Fruit fly (Drosophila melanogaster) whole organism, embryonic: ENCODE results near the gene CG6685.

ENCODE experiments used
- Adf1 ChIP-seq: fragments of 200-800 bp; sonication (Bioruptor generic); IDR thresholded peaks from 2 replicates; pipeline ENCODE4 v1.3.6; 2022; ENCODE audit warnings: missing biosample characterization, missing genetic modification characterization
- Antp ChIP-seq: fragments of 200-800 bp; sonication (Bioruptor generic); optimal IDR thresholded peaks from 3 replicates; lab custom pipeline; 2016; ENCODE audit warnings: missing biosample characterization, missing genetic modification characterization
- Atf3 ChIP-seq: fragments of 200-800 bp; sonication (Bioruptor generic); optimal IDR thresholded peaks from 3 replicates; lab custom pipeline; 2016; ENCODE audit warnings: missing biosample characterization, missing genetic modification characterization
- Blimp-1 ChIP-seq: fragments of 200-800 bp; sonication (Bioruptor generic); optimal IDR thresholded peaks from 3 replicates; lab custom pipeline; 2018; ENCODE audit warnings: missing biosample characterization, missing genetic modification characterization, mild to moderate bottlenecking, moderate library complexity, missing genetic modification reagents
- CG11504 ChIP-seq: fragments of 200-800 bp; sonication (Bioruptor generic); optimal IDR thresholded peaks from 3 replicates; lab custom pipeline; 2019; ENCODE audit warnings: missing biosample characterization, mild to moderate bottlenecking, missing genetic modification characterization, moderate library complexity
- CG17186 ChIP-seq: fragments of 200-800 bp; sonication (Bioruptor generic); optimal IDR thresholded peaks from 3 replicates; lab custom pipeline; 2017; ENCODE audit warnings: missing biosample characterization, missing genetic modification reagents, missing genetic modification characterization
- CG18011 ChIP-seq: fragments of 200-800 bp; sonication (Bioruptor generic); optimal IDR thresholded peaks from 2 replicates; lab custom pipeline; 2017; ENCODE audit warnings: missing biosample characterization, missing genetic modification characterization, mild to moderate bottlenecking, moderate library complexity, missing genotype
- CG18764 ChIP-seq: fragments of 200-800 bp; sonication (Bioruptor generic); optimal IDR thresholded peaks from 3 replicates; lab custom pipeline; 2016; ENCODE audit warnings: missing biosample characterization, missing genetic modification characterization
- CG30403 ChIP-seq: fragments of 200-800 bp; sonication (Bioruptor generic); optimal IDR thresholded peaks from 3 replicates; lab custom pipeline; 2016; ENCODE audit warnings: missing biosample characterization, missing genetic modification characterization
- CG32532 ChIP-seq: fragments of 200-800 bp; sonication (Bioruptor generic); IDR thresholded peaks from 2 replicates; pipeline ENCODE4 v1.3.6; 2022; ENCODE audit warnings: missing biosample characterization, missing genetic modification characterization
- CG33213 ChIP-seq: fragments of 200-800 bp; sonication (Bioruptor generic); optimal IDR thresholded peaks from 3 replicates; lab custom pipeline; 2016; ENCODE audit warnings: missing biosample characterization, missing genetic modification characterization
- CG3407 ChIP-seq: fragments of 200-800 bp; sonication (Bioruptor generic); optimal IDR thresholded peaks from 2 replicates; lab custom pipeline; 2018; ENCODE audit warnings: missing biosample characterization, mild to moderate bottlenecking, missing genetic modification characterization
- CG3726 ChIP-seq: fragments of 200-800 bp; sonication (Bioruptor generic); IDR thresholded peaks from 3 replicates; pipeline ENCODE4, ENCODE4 v1.3.6; 2022; ENCODE audit warnings: missing biosample characterization, missing genetic modification characterization
- CG6175 ChIP-seq: fragments of 200-800 bp; sonication (Bioruptor generic); IDR thresholded peaks from 3 replicates; pipeline ENCODE4 v1.3.6; 2022; ENCODE audit warnings: missing biosample characterization, missing genetic modification characterization
- CG7357 ChIP-seq: fragments of 200-800 bp; sonication (Bioruptor generic); IDR thresholded peaks from 3 replicates; pipeline ENCODE4 v1.3.6; 2022; ENCODE audit warnings: missing biosample characterization, missing genetic modification characterization
- CG8089 ChIP-seq: fragments of 200-800 bp; sonication (Bioruptor generic); optimal IDR thresholded peaks from 3 replicates; lab custom pipeline; 2016; ENCODE audit warnings: missing biosample characterization, missing genetic modification characterization
- CG8359 ChIP-seq: fragments of 200-800 bp; sonication (Bioruptor generic); optimal IDR thresholded peaks from 2 replicates; lab custom pipeline; 2017; ENCODE audit warnings: missing biosample characterization, mild to moderate bottlenecking, missing genetic modification characterization, borderline replicate concordance
- CTCF ChIP-seq: fragments of 200-800 bp; sonication (Bioruptor generic); optimal IDR thresholded peaks from 2 replicates; lab custom pipeline; 2017; ENCODE audit warnings: missing biosample characterization, mild to moderate bottlenecking, missing genetic modification characterization, moderate library complexity
- Dip3 ChIP-seq: fragments of 200-800 bp; sonication (Bioruptor generic); optimal IDR thresholded peaks from 3 replicates; lab custom pipeline; 2016; ENCODE audit warnings: missing biosample characterization, missing genetic modification characterization
- HLH3B ChIP-seq: fragments of 200-800 bp; sonication (Bioruptor generic); IDR thresholded peaks from 2 replicates; pipeline ENCODE4 v1.3.6; 2022; ENCODE audit warnings: missing biosample characterization, missing genetic modification characterization
- Hmr ChIP-seq: fragments of 200-800 bp; sonication (Bioruptor generic); optimal IDR thresholded peaks from 3 replicates; lab custom pipeline; 2017; ENCODE audit warnings: mild to moderate bottlenecking, missing biosample characterization, missing genetic modification reagents, missing genetic modification characterization
- Hr3 ChIP-seq: fragments of 200-800 bp; sonication (Bioruptor generic); optimal IDR thresholded peaks from 3 replicates; lab custom pipeline; 2016; ENCODE audit warnings: missing biosample characterization, missing genetic modification characterization
- Hr51 ChIP-seq, 2 experiments: fragments of 200-800 bp; sonication (Bioruptor generic); optimal IDR thresholded peaks; 2 replicates in 1 of 2; 3 replicates in 1 of 2; lab custom pipeline; 2016 to 2018; ENCODE audit warnings: missing biosample characterization in 2 of 2, missing genetic modification characterization in 2 of 2, mild to moderate bottlenecking in 1 of 2, moderate library complexity in 1 of 2
- MTF-1 ChIP-seq: fragments of 200-800 bp; sonication (Bioruptor generic); optimal IDR thresholded peaks from 2 replicates; lab custom pipeline; 2018; ENCODE audit warnings: missing biosample characterization, mild to moderate bottlenecking, missing genetic modification characterization, borderline replicate concordance
- Mes4 ChIP-seq: fragments of 200-800 bp; sonication (Bioruptor generic); optimal IDR thresholded peaks from 2 replicates; lab custom pipeline; 2016; ENCODE audit warnings: missing biosample characterization, missing genetic modification characterization
- NC2β ChIP-seq: fragments of 200-800 bp; sonication (Bioruptor generic); optimal IDR thresholded peaks from 2 replicates; lab custom pipeline; 2016; ENCODE audit warnings: missing biosample characterization, missing genetic modification characterization
- Nf-YA ChIP-seq: fragments of 200-800 bp; sonication (Bioruptor generic); IDR thresholded peaks from 2 replicates; pipeline ENCODE4 v1.3.6; 2022; ENCODE audit warnings: missing biosample characterization, missing genetic modification characterization
- NfI ChIP-seq: fragments of 200-800 bp; sonication (Bioruptor generic); optimal IDR thresholded peaks from 3 replicates; lab custom pipeline; 2018; ENCODE audit warnings: missing biosample characterization, mild to moderate bottlenecking, missing genetic modification characterization, moderate library complexity
- Oaz ChIP-seq: fragments of 200-800 bp; sonication (Bioruptor generic); IDR thresholded peaks from 2 replicates; pipeline ENCODE4 v1.3.6; 2022; ENCODE audit warnings: missing biosample characterization, missing genetic modification characterization
- PHDP ChIP-seq: fragments of 200-800 bp; sonication (Bioruptor generic); optimal IDR thresholded peaks from 3 replicates; lab custom pipeline; 2018; ENCODE audit warnings: missing biosample characterization, mild to moderate bottlenecking, missing genetic modification characterization, moderate library complexity
- Ptx1 ChIP-seq: fragments of 200-800 bp; sonication (Bioruptor generic); IDR thresholded peaks from 2 replicates; pipeline ENCODE4 v1.3.6; 2022; ENCODE audit warnings: missing biosample characterization, missing genetic modification characterization
- Stat92E ChIP-seq, 3 experiments: fragments of >200 bp in 2 of 3; fragments of 200-800 bp in 1 of 3; sonication (Bioruptor generic) in 1 of 3; optimal IDR thresholded peaks; 2 replicates each; lab custom pipeline; 2017 to 2019; ENCODE audit warnings: missing biosample characterization in 3 of 3, missing genetic modification characterization in 3 of 3, mild to moderate bottlenecking in 1 of 3, moderate library complexity in 1 of 3
- Trl ChIP-seq, 3 experiments: fragments of >200 bp in 2 of 3; fragments of 200-800 bp in 1 of 3; sonication (Bioruptor generic) in 1 of 3; optimal IDR thresholded peaks; 2 replicates in 1 of 3; 3 replicates in 2 of 3; lab custom pipeline; 2016 to 2017; ENCODE audit warnings: missing biosample characterization in 1 of 3, missing genetic modification characterization in 1 of 3
- Xrp1 ChIP-seq: fragments of 200-800 bp; sonication (Bioruptor generic); IDR thresholded peaks from 2 replicates; pipeline ENCODE4 v1.3.6; 2022; ENCODE audit warnings: missing biosample characterization, missing genetic modification characterization
- ci ChIP-seq: fragments of 200-800 bp; sonication (Bioruptor generic); IDR thresholded peaks from 3 replicates; pipeline ENCODE4 v1.3.6; 2022; ENCODE audit warnings: missing biosample characterization, missing genetic modification characterization
- crol ChIP-seq: fragments of 200-800 bp; sonication (Bioruptor generic); IDR thresholded peaks from 2 replicates; pipeline ENCODE4 v1.3.6; 2022; ENCODE audit warnings: missing biosample characterization, missing genetic modification characterization
- dysf ChIP-seq: fragments of 200-800 bp; sonication (Bioruptor generic); IDR thresholded peaks from 3 replicates; pipeline ENCODE4 v1.3.6; 2022; ENCODE audit warnings: missing biosample characterization, missing genetic modification characterization
- ewg ChIP-seq: fragments of 200-800 bp; sonication (Bioruptor generic); optimal IDR thresholded peaks from 3 replicates; lab custom pipeline; 2017; ENCODE audit warnings: mild to moderate bottlenecking, missing biosample characterization, missing genetic modification reagents, missing genetic modification characterization
- fd64A ChIP-seq: fragments of 200-800 bp; sonication (Bioruptor generic); optimal IDR thresholded peaks from 3 replicates; lab custom pipeline; 2018; ENCODE audit warnings: missing biosample characterization, mild to moderate bottlenecking, missing genetic modification characterization
- her ChIP-seq: fragments of 200-800 bp; sonication (Bioruptor generic); optimal IDR thresholded peaks from 2 replicates; lab custom pipeline; 2016; ENCODE audit warnings: missing biosample characterization, missing genetic modification characterization
- hth ChIP-seq: fragments of >200 bp; optimal IDR thresholded peaks from 2 replicates; lab custom pipeline; 2017; ENCODE audit warnings: inconsistent platforms
- kni ChIP-seq: fragments of 200-800 bp; sonication (Bioruptor generic); optimal IDR thresholded peaks from 3 replicates; lab custom pipeline; 2017; ENCODE audit warnings: mild to moderate bottlenecking, missing biosample characterization, missing genetic modification reagents, missing genetic modification characterization
- nerfin-1 ChIP-seq: fragments of 200-800 bp; sonication (Bioruptor generic); optimal IDR thresholded peaks from 3 replicates; lab custom pipeline; 2019; ENCODE audit warnings: missing biosample characterization, mild to moderate bottlenecking, missing genetic modification characterization, moderate library complexity
- salm ChIP-seq: fragments of 200-800 bp; sonication (Bioruptor generic); optimal IDR thresholded peaks from 2 replicates; lab custom pipeline; 2018; ENCODE audit warnings: missing biosample characterization, mild to moderate bottlenecking, missing genetic modification characterization
- scrt ChIP-seq: fragments of 200-800 bp; sonication (Bioruptor generic); optimal IDR thresholded peaks from 2 replicates; lab custom pipeline; 2018; ENCODE audit warnings: missing biosample characterization, mild to moderate bottlenecking, missing genetic modification characterization, moderate library complexity
- sens ChIP-seq: fragments of 200-800 bp; sonication (Bioruptor generic); peaks from one replicate; lab custom pipeline; 2016; ENCODE audit warnings: missing biosample characterization, missing genetic modification characterization
- tio ChIP-seq: fragments of 200-800 bp; sonication (Bioruptor generic); optimal IDR thresholded peaks from 2 replicates; lab custom pipeline; 2017; ENCODE audit warnings: missing biosample characterization, missing genetic modification characterization, inconsistent platforms
- toy ChIP-seq: fragments of 200-800 bp; sonication (Bioruptor generic); IDR thresholded peaks from 2 replicates; pipeline ENCODE4 v1.3.6; 2022; ENCODE audit warnings: missing biosample characterization, missing genetic modification characterization
- usp ChIP-seq: fragments of >200 bp; optimal IDR thresholded peaks from 2 replicates; lab custom pipeline; 2017; ENCODE audit warnings: missing biosample characterization, missing genetic modification characterization
- zen2 ChIP-seq: fragments of 200-800 bp; sonication (Bioruptor generic); IDR thresholded peaks from 3 replicates; pipeline ENCODE4 v1.3.6; 2022; ENCODE audit warnings: missing biosample characterization, missing genetic modification characterization; ENCODE audit not compliant: partially characterized antibody

The CG6685 gene

DNA sequence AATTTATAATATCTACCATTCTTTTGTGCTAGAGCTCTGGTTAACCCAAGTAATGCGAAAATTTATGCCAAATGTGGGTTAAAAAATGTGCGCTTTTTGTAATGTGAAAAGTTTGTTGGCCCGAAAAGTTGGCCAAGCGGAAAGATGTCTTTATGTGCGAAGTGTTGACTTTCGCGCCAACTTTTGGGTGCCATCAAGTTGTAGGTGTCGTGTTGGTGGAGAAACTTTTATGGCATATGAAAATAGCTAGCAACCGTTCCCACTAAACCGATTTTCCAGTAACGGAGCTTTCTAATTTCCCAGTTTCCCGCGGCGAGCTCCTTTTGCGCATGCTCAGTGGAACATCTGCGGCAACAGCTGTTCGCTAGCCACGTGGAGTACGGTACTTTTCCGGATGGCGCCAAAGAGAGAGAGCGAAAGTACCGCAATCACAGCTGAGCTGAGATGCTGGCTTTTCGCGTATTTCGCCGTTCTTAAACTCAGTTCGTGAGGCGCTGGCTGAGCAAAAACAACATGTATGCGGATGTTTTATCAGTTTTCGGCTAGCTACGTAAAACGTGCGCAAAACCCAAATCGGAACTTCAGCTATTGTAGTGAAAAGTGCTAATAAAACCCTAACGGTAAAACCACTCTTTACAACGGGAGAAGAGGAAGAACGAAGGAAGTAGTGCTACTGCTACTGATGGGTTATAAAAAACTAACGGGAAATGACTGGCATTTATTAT is 6.2 kb upstream of the CG6685 start, which contains the start of gene dpr6 (continued):
- no peak for TF ChIP-seq Xrp1 (GFP tag; lab: Robert Waterston, UW)
- TF ChIP-seq Ptx1 (GFP tag; lab: Robert Waterston, UW) = no peak
- TF ChIP-seq Blimp-1 = no peak
- TF ChIP-seq CG8089 (GFP tag; lab: Kevin White, UChicago) = no peak
- no peak for TF ChIP-seq Adf1
- no peak for TF ChIP-seq CG8359 (GFP tag; lab: Kevin White, UChicago)
- TF ChIP-seq CTCF (GFP tag; lab: Kevin White, UChicago) = peak; percentile 94
- TF ChIP-seq Atf3 (GFP tag; lab: Kevin White, UChicago) = no peak
- peak; percentile 25 for TF ChIP-seq scrt
- no peak for TF ChIP-seq her
- peak; percentile 8 for TF ChIP-seq CG11504 (tag; lab: Kevin White, UChicago)
- TF ChIP-seq PHDP (tag; lab: Kevin White, UChicago) = peak; percentile 4
- TF ChIP-seq CG3726 (GFP tag; lab: Robert Waterston, UW) = no peak
- no peak for TF ChIP-seq nerfin-1
- TF ChIP-seq CG17186 (GFP tag; lab: Kevin White, UChicago) = no peak
- no peak for TF ChIP-seq Mes4 (GFP tag; lab: Kevin White, UChicago)
- TF ChIP-seq fd64A (GFP tag; lab: Kevin White, UChicago) = no peak
- no peak for TF ChIP-seq Dip3 (GFP tag; lab: Kevin White, UChicago)
- TF ChIP-seq Oaz (GFP tag; lab: Robert Waterston, UW) = 0 out of 2 replicates have a peak, but pooled peaks have one; percentile 24
- peak in 1 of 2 experiments; percentile 17 for TF ChIP-seq Trl (optimal IDR thresholded peaks at IDR 0.05; lab: Kevin White, UChicago)
- TF ChIP-seq Trl (GFP tag; optimal IDR thresholded peaks at IDR 0.05; lab: Kevin White, UChicago) = no peak
- no peak for TF ChIP-seq dysf
- no peak for TF ChIP-seq CG3407 (GFP tag; lab: Kevin White, UChicago)
- TF ChIP-seq usp (GFP tag; lab: Kevin White, UChicago) = no peak
- TF ChIP-seq Antp = no peak
- no peak for TF ChIP-seq NC2β (GFP tag; lab: Kevin White, UChicago)
- TF ChIP-seq Hr3 = no peak
- no peak for TF ChIP-seq salm (tag; lab: Kevin White, UChicago)
- no peak for TF ChIP-seq sens
- no peak for TF ChIP-seq toy (GFP tag; lab: Robert Waterston, UW)
- no peak for TF ChIP-seq CG7357 (GFP tag; lab: Robert Waterston, UW)
- TF ChIP-seq MTF-1 (GFP tag; lab: Kevin White, UChicago) = no peak
- peak; percentile 85 for TF ChIP-seq ewg (GFP tag; lab: Kevin White, UChicago)
- 0 out of 3 replicates have a peak, but pooled peaks have one; percentile 13 for TF ChIP-seq zen2
- TF ChIP-seq tio (GFP tag; lab: Kevin White, UChicago) = no peak
- TF ChIP-seq Nf-YA (GFP tag; lab: Robert Waterston, UW) = no peak
- no peak for TF ChIP-seq Hr51 (GFP tag; optimal IDR thresholded peaks at IDR 0.05; lab: Kevin White, UChicago)
- TF ChIP-seq ci = 0 out of 3 replicates have a peak, but pooled peaks have one; percentile 31
- TF ChIP-seq CG33213 (GFP tag; lab: Kevin White, UChicago) = no peak
- peak; percentile 23 for TF ChIP-seq NfI (GFP tag; lab: Kevin White, UChicago)
- TF ChIP-seq kni (GFP tag; lab: Kevin White, UChicago) = no peak
- no peak for TF ChIP-seq CG18764 (GFP tag; lab: Kevin White, UChicago)
- no peak for TF ChIP-seq hth (lab: Kevin White, UChicago)
- TF ChIP-seq Stat92E (GFP tag; optimal IDR thresholded peaks at IDR 0.05; lab: Kevin White, UChicago) = no peak
- TF ChIP-seq CG32532 = no peak
- TF ChIP-seq CG6175 (GFP tag; lab: Robert Waterston, UW) = no peak
- no peak for TF ChIP-seq HLH3B (GFP tag; lab: Robert Waterston, UW)
- TF ChIP-seq CG18011 (GFP tag; lab: Kevin White, UChicago) = no peak
- no peak for TF ChIP-seq CG30403 (GFP tag; lab: Kevin White, UChicago)
- no peak for TF ChIP-seq crol (GFP tag; lab: Robert Waterston, UW)
- TF ChIP-seq Hmr (GFP tag; lab: Kevin White, UChicago) = no peak
